Worm (Caenorhabditis elegans) whole organism, late embryonic: ENCODE data around the gene math-40.
"Not testable (repeated sequence)": the region's sequence is repeated elsewhere in the genome, so short reads cannot be mapped to it uniquely, and the experiment has no call there.

Experiments
- C38D4.7 ChIP-seq: fragments of 200-800 bp; sonication (Bioruptor generic); optimal IDR thresholded peaks from 2 replicates; lab custom pipeline; 2018; ENCODE audit warnings: mild to moderate bottlenecking, missing genetic modification characterization, moderate library complexity, missing compliant biosample characterization
- K02D7.2 ChIP-seq: sonication (generic microtip); optimal IDR thresholded peaks from 2 replicates; lab custom pipeline; 2017; ENCODE audit warnings: mild to moderate bottlenecking, missing genetic modification characterization, missing compliant biosample characterization
- ceh-30 ChIP-seq: fragments of 150-350 bp; optimal IDR thresholded peaks from 2 replicates; lab custom pipeline; 2014; ENCODE audit warnings: missing biosample characterization, missing genetic modification characterization
- elt-2 ChIP-seq: sonication (generic microtip); optimal IDR thresholded peaks from 2 replicates; lab custom pipeline; 2016; ENCODE audit warnings: missing genetic modification reagents, missing genetic modification characterization, missing compliant biosample characterization
- fkh-10 ChIP-seq: fragments of 150-350 bp; optimal IDR thresholded peaks from 2 replicates; lab custom pipeline; 2014; ENCODE audit warnings: missing biosample characterization, missing genetic modification reagents, missing genetic modification characterization
- hlh-13 ChIP-seq: fragments of 200-800 bp; sonication (Bioruptor generic); optimal IDR thresholded peaks from 2 replicates; lab custom pipeline; 2018; ENCODE audit warnings: mild to moderate bottlenecking, missing genetic modification characterization, missing compliant biosample characterization
- pag-3 ChIP-seq: sonication (generic microtip); optimal IDR thresholded peaks from 2 replicates; lab custom pipeline; 2016; ENCODE audit warnings: missing compliant biosample characterization, missing genetic modification characterization, borderline replicate concordance
- pha-4 ChIP-seq: fragments of 150-350 bp; optimal IDR thresholded peaks from 2 replicates; lab custom pipeline; 2018; ENCODE audit warnings: missing biosample characterization, missing genetic modification reagents, missing genetic modification characterization
- sox-2 ChIP-seq: fragments of 200-800 bp; sonication (Bioruptor generic); IDR thresholded peaks from 2 replicates; pipeline ENCODE4 v1.3.6; 2022; ENCODE audit warnings: missing genetic modification reagents, missing genetic modification characterization, missing compliant biosample characterization

- TF ChIP-seq C38D4.7 (GFP tag; lab: Kevin White, UChicago); elt-2; pha-4 (tag; lab: Kevin White, UChicago); pag-3 (tag; lab: Kevin White, UChicago); hlh-13 (GFP tag; lab: Kevin White, UChicago); ceh-30; K02D7.2 (tag; lab: Kevin White, UChicago); sox-2; fkh-10 (GFP tag; lab: Kevin White, UChicago): not testable (repeated sequence)
These were observed 6.1 kb upstream of the math-40 start, which contains the start of gene math-41 for ce11 chrII:1824329-1824728.
